Fruit fly (Drosophila melanogaster): ENCODE measurements around the gene GstD6.

Gene GstD6

DNA sequence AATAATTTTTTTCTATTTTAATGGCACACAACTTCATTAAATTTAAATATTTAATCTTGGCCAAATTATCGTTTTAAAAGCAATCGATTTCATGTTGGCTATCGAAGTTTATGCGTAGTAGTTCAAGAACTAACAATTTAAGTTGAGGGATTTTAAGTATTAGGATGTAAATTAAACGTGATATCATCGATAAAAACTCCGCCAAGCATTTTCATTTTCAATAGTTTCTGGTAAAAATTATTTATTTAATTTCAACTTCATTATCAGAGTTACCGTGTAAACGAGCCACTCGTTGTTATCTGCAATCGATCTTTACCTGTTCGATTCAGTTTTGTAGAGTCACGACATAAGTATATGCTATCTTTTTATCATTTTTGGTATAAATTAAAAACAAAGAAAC, 26.0 kb downstream of the GstD6 start (continued):
- TF ChIP-seq CG2129 (GFP tag; IDR thresholded peaks at IDR 0.05; ENCODE audit: partially characterized antibody) (no peak), Hmr (GFP tag; optimal IDR thresholded peaks at IDR 0.05) (peak; percentile 97), tap (tag; optimal IDR thresholded peaks at IDR 0.05) (peak; percentile 99), cas (GFP tag; IDR thresholded peaks at IDR 0.05) (peak; percentile 89), Fer3 (tag; optimal IDR thresholded peaks at IDR 0.05) (peak; percentile 99), CG6765 (GFP tag; optimal IDR thresholded peaks at IDR 0.05) (peak; percentile 99)

DNA sequence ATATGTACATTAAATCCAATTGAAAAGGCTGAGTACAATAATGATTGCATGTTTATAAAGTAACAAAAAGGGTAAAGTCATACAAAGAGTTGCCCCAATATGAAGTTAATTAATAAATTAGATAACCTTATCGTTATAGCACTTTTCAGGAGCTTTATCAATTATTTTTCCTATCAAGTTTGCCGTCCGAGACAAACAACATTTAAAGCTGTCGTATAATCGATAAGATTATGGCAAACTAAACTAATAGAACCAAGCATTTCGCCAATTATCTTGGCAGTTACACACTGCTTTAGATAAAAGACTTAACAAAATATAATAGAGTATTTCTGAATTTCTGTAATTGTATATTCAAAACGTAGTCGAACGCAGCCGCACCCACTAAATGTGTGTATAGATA, 28.2 kb downstream of the GstD6 start:
- TF ChIP-seq D19A (tag; optimal IDR thresholded peaks at IDR 0.05) (peak; percentile 3), salm (tag; optimal IDR thresholded peaks at IDR 0.05) (peak; percentile 2), exex (tag; optimal IDR thresholded peaks at IDR 0.05) (peak; percentile 92), Ssrp (tag; optimal IDR thresholded peaks at IDR 0.05) (no peak), CG34376 (GFP tag; optimal IDR thresholded peaks at IDR 0.05) (peak; percentile 54), Vsx1 (GFP tag; optimal IDR thresholded peaks at IDR 0.05) (peak; percentile 48), sens (GFP tag) (peak; percentile 49), mirr (GFP tag; optimal IDR thresholded peaks at IDR 0.05) (peak; percentile 91), CG14050 (GFP tag; IDR thresholded peaks at IDR 0.05) (no peak)

DNA sequence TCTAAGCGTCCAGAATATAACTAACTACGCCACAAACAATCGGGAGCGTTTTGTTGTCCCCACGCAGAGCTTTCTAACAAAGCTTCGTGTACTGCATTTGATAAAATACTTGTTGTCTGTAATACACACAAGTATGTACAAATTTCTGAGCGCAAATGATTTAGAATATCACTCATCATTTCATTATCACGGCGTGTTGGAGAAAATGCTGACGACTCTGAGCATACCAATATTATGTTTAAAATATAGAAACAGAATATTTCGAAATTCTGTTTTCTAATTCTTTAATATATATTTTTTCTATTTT, 29.0 kb downstream of the GstD6 start, which contains the start of gene Cyp9f2:
Gene Cyp9f2 (minus strand): TSS at position 101 of the 307 bp plus-strand sequence.
- TF ChIP-seq cad (GFP tag; optimal IDR thresholded peaks at IDR 0.05) (no peak), bbx (GFP tag; IDR thresholded peaks at IDR 0.05; ENCODE audit: partially characterized antibody) (0 out of 2 replicates have a peak, but pooled peaks have one; percentile 8)

DNA sequence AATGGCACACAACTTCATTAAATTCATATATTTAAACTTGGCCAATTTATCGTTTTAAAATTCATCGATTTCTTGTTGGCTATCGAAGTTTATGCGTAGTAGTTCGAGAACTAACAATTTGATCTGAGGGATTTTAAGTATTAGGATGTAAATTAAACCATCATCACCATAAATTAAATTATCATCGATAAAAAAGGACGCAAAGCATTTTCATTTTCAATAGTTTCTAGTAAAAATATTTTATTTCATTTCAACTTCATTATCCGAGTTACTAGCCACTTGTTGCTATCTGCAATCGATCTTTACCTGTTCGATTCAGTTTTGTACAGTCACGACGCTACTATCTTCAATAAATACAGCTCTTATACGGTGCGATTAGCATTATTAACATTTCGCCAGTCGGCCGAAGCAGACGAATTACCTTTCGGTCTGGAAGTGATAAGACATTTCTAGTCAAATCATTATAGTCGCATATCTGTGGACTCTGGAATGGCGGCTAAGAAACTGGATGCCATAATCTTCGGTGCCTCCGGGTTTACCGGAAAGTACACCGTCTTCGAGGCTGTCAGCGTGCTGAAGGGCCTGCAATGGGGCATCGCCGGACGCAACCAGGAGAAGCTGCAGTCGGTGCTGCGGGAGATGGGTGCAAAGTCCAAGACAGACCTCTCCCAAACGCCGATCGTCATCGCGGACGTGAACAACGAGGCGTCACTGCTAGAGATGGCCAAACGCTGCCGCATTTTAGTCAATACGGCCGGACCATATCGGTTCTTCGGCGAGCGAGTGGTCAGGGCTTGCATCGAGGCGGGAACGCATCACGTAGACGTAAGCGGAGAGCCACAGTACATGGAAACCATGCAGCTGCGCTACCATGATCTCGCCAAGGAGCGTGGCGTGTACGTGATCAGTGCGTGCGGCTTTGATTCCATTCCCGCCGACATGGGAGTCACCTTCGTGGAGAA, 29.6 kb downstream of the GstD6 start, which contains the start of gene CG5167:
Gene CG5167 (plus strand): TSS at position 298 of the 962 bp plus-strand sequence.
- TF ChIP-seq Sry-δ (GFP tag; optimal IDR thresholded peaks at IDR 0.05) (peak; percentile 45), Oli (tag; optimal IDR thresholded peaks at IDR 0.05) (peak; percentile 2), nau (GFP tag; optimal IDR thresholded peaks at IDR 0.05) (no peak), CG8765 (GFP tag; IDR thresholded peaks at IDR 0.05) (0 out of 2 replicates have a peak, but pooled peaks have one; percentile 5), hbn (GFP tag; IDR thresholded peaks at IDR 0.05; ENCODE audit: partially characterized antibody) (0 out of 2 replicates have a peak, but pooled peaks have one; percentile 17), CG11695 (GFP tag; IDR thresholded peaks at IDR 0.05) (peak; percentile 27; the same call in 1 of the 3 replicates), sug (tag; optimal IDR thresholded peaks at IDR 0.05) (peak; percentile 36), lola (GFP tag; optimal IDR thresholded peaks at IDR 0.05) (peak in 1 of 3 experiments; percentile 49), CG42726 (GFP tag; IDR thresholded peaks at IDR 0.05; ENCODE audit: partially characterized antibody) (no peak), CG13296 (GFP tag; optimal IDR thresholded peaks at IDR 0.05) (peak; percentile 31), ERR (GFP tag; optimal IDR thresholded peaks at IDR 0.05) (no peak), CG2875 (GFP tag; optimal IDR thresholded peaks at IDR 0.05) (no peak), otp (GFP tag; IDR thresholded peaks at IDR 0.05) (no peak), insv (GFP tag; optimal IDR thresholded peaks at IDR 0.05) (peak in 1 of 2 experiments; percentile 4), gem (tag; optimal IDR thresholded peaks at IDR 0.05) (peak; percentile 78), CG1603 (tag; optimal IDR thresholded peaks at IDR 0.05) (peak; percentile 39), CG13775 (GFP tag; optimal IDR thresholded peaks at IDR 0.05) (no peak), vfl (GFP tag; optimal IDR thresholded peaks at IDR 0.05) (no peak), gce (GFP tag; IDR thresholded peaks at IDR 0.05) (0 out of 3 replicates have a peak, but pooled peaks have one; percentile 30), Camta (GFP tag; optimal IDR thresholded peaks at IDR 0.05) (peak; percentile 32), CG34224 (GFP tag; IDR thresholded peaks at IDR 0.05; ENCODE audit: partially characterized antibody) (peak; percentile 43; the same call in 2 of the 3 replicates), Drgx (GFP tag; IDR thresholded peaks at IDR 0.05) (peak; percentile 54; the same call in 1 of the 2 replicates), fd96Cb (tag; optimal IDR thresholded peaks at IDR 0.05) (peak; percentile 9), row (GFP tag; IDR thresholded peaks at IDR 0.05) (peak; percentile 70), vvl (GFP tag; IDR thresholded peaks at IDR 0.05) (peak; percentile 49; the same call in 1 of the 2 replicates), CG15269 (tag; optimal IDR thresholded peaks at IDR 0.05) (peak; percentile 47)
